Fruit fly (Drosophila melanogaster): ENCODE measurements around the gene CG17364.

CG17364 gene

dm6 chr3L:13936771-13937170 is 56.4 kb downstream of the CG17364 start:
- peak; percentile 70; the same call in 1 of the 2 replicates for TF ChIP-seq CG12605 (GFP tag; IDR thresholded peaks at IDR 0.05)
- TF ChIP-seq fd96Ca (GFP tag; IDR thresholded peaks at IDR 0.05) = peak; percentile 26; the same call in 1 of the 3 replicates
- no peak for TF ChIP-seq CG13204 (GFP tag; optimal IDR thresholded peaks at IDR 0.05)
- no peak for TF ChIP-seq CG14655 (GFP tag; optimal IDR thresholded peaks at IDR 0.05)
- no peak for TF ChIP-seq D1 (tag; optimal IDR thresholded peaks at IDR 0.05)
- TF ChIP-seq gl (tag; optimal IDR thresholded peaks at IDR 0.05) = peak; percentile 22
- TF ChIP-seq CG4496 (GFP tag; IDR thresholded peaks at IDR 0.05) = peak; percentile 45; the same call in 1 of the 3 replicates
- TF ChIP-seq CG17806 (tag; optimal IDR thresholded peaks at IDR 0.05) = peak; percentile 6
- TF ChIP-seq CG32121 (GFP tag; IDR thresholded peaks at IDR 0.05) = peak; percentile 33
- TF ChIP-seq CG8159 (tag; optimal IDR thresholded peaks at IDR 0.05) = peak; percentile 20
- no peak for TF ChIP-seq CG8301 (tag; optimal IDR thresholded peaks at IDR 0.05)
- TF ChIP-seq Ets98B (GFP tag; IDR thresholded peaks at IDR 0.05) = peak; percentile 46; the same call in 1 of the 2 replicates

DNA sequence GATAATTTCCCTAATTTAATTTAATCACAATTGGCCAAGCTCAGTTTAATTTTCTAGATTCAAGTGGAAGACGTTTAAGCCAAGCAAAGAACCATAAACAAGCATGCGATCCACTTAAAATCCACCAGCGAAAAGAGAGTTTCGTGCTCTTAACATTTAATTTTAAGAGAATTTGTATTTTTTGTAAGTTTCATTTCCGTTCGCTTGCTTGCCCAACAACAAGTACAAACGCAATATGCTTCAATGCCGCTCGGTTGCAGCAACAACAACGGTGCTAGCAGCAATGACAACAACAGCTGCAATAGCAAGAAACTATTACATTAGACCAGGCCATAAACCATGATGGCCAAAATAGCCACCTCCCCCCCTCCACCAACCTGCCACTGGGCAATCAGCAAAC is 58.3 kb downstream of the CG17364 start:
- TF ChIP-seq CG4496 (GFP tag; IDR thresholded peaks at IDR 0.05) (no peak), CG12605 (GFP tag; IDR thresholded peaks at IDR 0.05) (0 out of 2 replicates have a peak, but pooled peaks have one; percentile 33)

- no peak for TF ChIP-seq D1 (tag; optimal IDR thresholded peaks at IDR 0.05)
- TF ChIP-seq CG15710 (tag; optimal IDR thresholded peaks at IDR 0.05) = peak; percentile 30
- TF ChIP-seq Snoo (tag; optimal IDR thresholded peaks at IDR 0.05) = peak; percentile 19
Observed at dm6 chr3L:13928769-13929594, 64.2 kb downstream of the CG17364 start, which contains the start of the genes CG8833 and DCTN1-p150. Gene CG8833 (minus strand): TSS chr3L:13929000. Gene DCTN1-p150 (plus strand): TSS chr3L:13929387.
